Fruit fly (Drosophila melanogaster): ENCODE measurements around the gene CG6793.

The CG6793 gene

DNA sequence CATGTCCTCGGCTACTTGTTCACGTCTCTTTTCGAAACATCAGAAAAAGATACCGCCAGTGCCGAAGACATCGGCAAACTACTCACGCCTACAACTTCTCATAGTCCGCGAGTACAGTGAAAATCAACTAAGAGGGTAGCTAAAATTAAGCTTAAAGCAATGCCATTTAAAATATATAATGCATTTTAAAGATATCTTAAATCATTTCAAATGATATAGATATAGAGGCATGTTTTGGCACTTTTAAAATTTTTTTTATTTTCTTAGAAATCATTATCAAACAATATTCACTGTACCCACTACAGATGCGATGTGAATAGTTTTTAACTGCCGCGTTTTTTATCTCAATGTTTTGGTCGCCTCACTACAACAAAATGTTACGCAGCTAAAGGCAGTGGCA lies 8.4 kb downstream of the CG6793 start (continued):
- peak; percentile 0 for TF ChIP-seq CG31388 (GFP tag; optimal IDR thresholded peaks at IDR 0.05)
- TF ChIP-seq CG12155 (GFP tag; optimal IDR thresholded peaks at IDR 0.05): peak; percentile 11
- TF ChIP-seq shn (GFP tag; optimal IDR thresholded peaks at IDR 0.05): no peak
- TF ChIP-seq gcm2 (GFP tag; optimal IDR thresholded peaks at IDR 0.05): no peak
- TF ChIP-seq CG6689 (GFP tag; IDR thresholded peaks at IDR 0.05): peak; percentile 35; the same call in 1 of the 2 replicates
- no peak for TF ChIP-seq wor (GFP tag; IDR thresholded peaks at IDR 0.05)
- TF ChIP-seq CG6683 (GFP tag; optimal IDR thresholded peaks at IDR 0.05): no peak
- no peak for TF ChIP-seq ro (GFP tag; IDR thresholded peaks at IDR 0.05)
- no peak for TF ChIP-seq crc (GFP tag; optimal IDR thresholded peaks at IDR 0.05)
- TF ChIP-seq Hey (tag; optimal IDR thresholded peaks at IDR 0.05): no peak
- no peak for TF ChIP-seq peb (GFP tag; IDR thresholded peaks at IDR 0.05)
- TF ChIP-seq CG17385 (GFP tag; optimal IDR thresholded peaks at IDR 0.05): no peak
- no peak for TF ChIP-seq cg (GFP tag; optimal IDR thresholded peaks at IDR 0.05)
- TF ChIP-seq CoRest (tag; optimal IDR thresholded peaks at IDR 0.05): peak; percentile 30
- peak; percentile 47 for TF ChIP-seq CG10979 (tag; optimal IDR thresholded peaks at IDR 0.05)
- TF ChIP-seq CG6854 (GFP tag; optimal IDR thresholded peaks at IDR 0.05): no peak
- TF ChIP-seq gsb-n (tag; optimal IDR thresholded peaks at IDR 0.05): peak; percentile 18
- no peak for TF ChIP-seq bigmax (GFP tag; optimal IDR thresholded peaks at IDR 0.05)
- no peak for TF ChIP-seq CG14050 (GFP tag; IDR thresholded peaks at IDR 0.05)
- TF ChIP-seq odd (GFP tag; optimal IDR thresholded peaks at IDR 0.05): no peak
- TF ChIP-seq HmgD (GFP tag; optimal IDR thresholded peaks at IDR 0.05): no peak
- TF ChIP-seq CG10565 (GFP tag; optimal IDR thresholded peaks at IDR 0.05): no peak
- TF ChIP-seq kni (GFP tag; optimal IDR thresholded peaks at IDR 0.05): no peak
- no peak for TF ChIP-seq ham (GFP tag; IDR thresholded peaks at IDR 0.05)
- TF ChIP-seq CG18476 (GFP tag; optimal IDR thresholded peaks at IDR 0.05): no peak
- TF ChIP-seq ab (GFP tag; optimal IDR thresholded peaks at IDR 0.05): no peak
- no peak for TF ChIP-seq sens-2 (GFP tag; IDR thresholded peaks at IDR 0.05)
- 0 out of 2 replicates have a peak, but pooled peaks have one; percentile 17 for TF ChIP-seq CG1024 (GFP tag; IDR thresholded peaks at IDR 0.05)
- TF ChIP-seq lmd (GFP tag; IDR thresholded peaks at IDR 0.05): 0 out of 2 replicates have a peak, but pooled peaks have one; percentile 32
- TF ChIP-seq CG33213 (GFP tag; optimal IDR thresholded peaks at IDR 0.05): no peak
- no peak for TF ChIP-seq lbe (GFP tag; optimal IDR thresholded peaks at IDR 0.05)
- peak; percentile 11 for TF ChIP-seq ATbp (GFP tag; optimal IDR thresholded peaks at IDR 0.05)
- TF ChIP-seq sim (GFP tag; IDR thresholded peaks at IDR 0.05): no peak
- TF ChIP-seq CG11504 (tag; optimal IDR thresholded peaks at IDR 0.05): peak; percentile 52
- no peak for TF ChIP-seq NK7.1 (GFP tag; optimal IDR thresholded peaks at IDR 0.05)
- TF ChIP-seq row (GFP tag; IDR thresholded peaks at IDR 0.05): peak; percentile 68
- TF ChIP-seq CG13123 (GFP tag; optimal IDR thresholded peaks at IDR 0.05): no peak
- no peak for TF ChIP-seq fu2 (GFP tag; optimal IDR thresholded peaks at IDR 0.05)
- peak; percentile 25 for TF ChIP-seq CG3281 (GFP tag; optimal IDR thresholded peaks at IDR 0.05)
- no peak for TF ChIP-seq CG8089 (GFP tag; optimal IDR thresholded peaks at IDR 0.05)
- no peak for TF ChIP-seq Nf-YB (GFP tag; optimal IDR thresholded peaks at IDR 0.05)
- no peak for TF ChIP-seq cato (GFP tag; optimal IDR thresholded peaks at IDR 0.05; ENCODE audit: borderline replicate concordance)
- TF ChIP-seq HHEX (GFP tag; optimal IDR thresholded peaks at IDR 0.05): no peak
- TF ChIP-seq ttk (GFP tag; IDR thresholded peaks at IDR 0.05): 0 out of 2 replicates have a peak, but pooled peaks have one; percentile 12
- no peak for TF ChIP-seq CG4854 (GFP tag; optimal IDR thresholded peaks at IDR 0.05)
- no peak for TF ChIP-seq CG32767 (GFP tag; IDR thresholded peaks at IDR 0.05)
- no peak for TF ChIP-seq ken (GFP tag; IDR thresholded peaks at IDR 0.05)
- TF ChIP-seq Dad (GFP tag; optimal IDR thresholded peaks at IDR 0.05): no peak
- TF ChIP-seq Scr (GFP tag; IDR thresholded peaks at IDR 0.05; ENCODE audit: partially characterized antibody): no peak
- TF ChIP-seq CG4360 (GFP tag; IDR thresholded peaks at IDR 0.05): no peak
- peak; percentile 14 for TF ChIP-seq Six4 (GFP tag; optimal IDR thresholded peaks at IDR 0.05)
- TF ChIP-seq grn (GFP tag; optimal IDR thresholded peaks at IDR 0.05): no peak
